Fruit fly (Drosophila melanogaster) whole organism, embryonic: ENCODE results near the gene Rab19.

Experiments used
- BEAF-32 ChIP-seq: fragments of 200-800 bp; sonication (Bioruptor generic); optimal IDR thresholded peaks from 3 replicates; lab custom pipeline; 2017; ENCODE audit warnings: missing biosample characterization, missing genetic modification characterization, mild to moderate bottlenecking, moderate library complexity, missing genetic modification reagents
- CG10321 ChIP-seq: fragments of 200-800 bp; sonication (Bioruptor generic); IDR thresholded peaks from 2 replicates; pipeline ENCODE4 v1.3.6; 2022; ENCODE audit warnings: missing biosample characterization, missing genetic modification characterization
- CG12236 ChIP-seq: fragments of 200-800 bp; sonication (Bioruptor generic); optimal IDR thresholded peaks from 2 replicates; lab custom pipeline; 2016; ENCODE audit warnings: missing biosample characterization, missing genetic modification characterization
- CG12659 ChIP-seq: fragments of 200-800 bp; sonication (Bioruptor generic); optimal IDR thresholded peaks from 3 replicates; lab custom pipeline; 2017; ENCODE audit warnings: mild to moderate bottlenecking, missing biosample characterization, missing genetic modification reagents, missing genetic modification characterization
- CG13424 ChIP-seq: fragments of 200-800 bp; sonication (Bioruptor generic); optimal IDR thresholded peaks from 2 replicates; lab custom pipeline; 2019; ENCODE audit warnings: missing biosample characterization, mild to moderate bottlenecking, missing genetic modification characterization, moderate library complexity
- CG14710 ChIP-seq: fragments of 200-800 bp; sonication (Bioruptor generic); optimal IDR thresholded peaks from 3 replicates; lab custom pipeline; 2019; ENCODE audit warnings: missing biosample characterization, mild to moderate bottlenecking, missing genetic modification characterization, moderate library complexity
- CG14860 ChIP-seq: fragments of 200-800 bp; sonication (Bioruptor generic); IDR thresholded peaks from 3 replicates; pipeline ENCODE4 v1.3.6; 2022; ENCODE audit warnings: missing biosample characterization, missing genetic modification characterization; ENCODE audit not compliant: partially characterized antibody
- CG14965 ChIP-seq: fragments of 200-800 bp; sonication (Bioruptor generic); optimal IDR thresholded peaks from 2 replicates; lab custom pipeline; 2016; ENCODE audit warnings: missing biosample characterization, missing genetic modification characterization, borderline replicate concordance
- CG15269 ChIP-seq: fragments of 200-800 bp; sonication (Bioruptor generic); optimal IDR thresholded peaks from 2 replicates; lab custom pipeline; 2018; ENCODE audit warnings: missing biosample characterization, mild to moderate bottlenecking, missing genetic modification characterization, moderate library complexity
- CG15514 ChIP-seq: fragments of 200-800 bp; sonication (Bioruptor generic); optimal IDR thresholded peaks from 3 replicates; lab custom pipeline; 2017; ENCODE audit warnings: missing biosample characterization, missing genetic modification characterization, mild to moderate bottlenecking, moderate library complexity, missing genetic modification reagents
- CG1602 ChIP-seq: fragments of 200-800 bp; sonication (Bioruptor generic); optimal IDR thresholded peaks from 3 replicates; lab custom pipeline; 2016; ENCODE audit warnings: missing biosample characterization, missing genetic modification characterization
- CG17385 ChIP-seq: fragments of 200-800 bp; sonication (Bioruptor generic); optimal IDR thresholded peaks from 3 replicates; lab custom pipeline; 2018; ENCODE audit warnings: missing biosample characterization, mild to moderate bottlenecking, missing genetic modification characterization
- CG18619 ChIP-seq: fragments of 200-800 bp; sonication (Bioruptor generic); optimal IDR thresholded peaks from 3 replicates; lab custom pipeline; 2017; ENCODE audit warnings: missing biosample characterization, mild to moderate bottlenecking, missing genetic modification characterization
- CG2712 ChIP-seq: fragments of 200-800 bp; optimal IDR thresholded peaks from 3 replicates; lab custom pipeline; 2019; ENCODE audit warnings: missing biosample characterization, mild to moderate bottlenecking, missing genetic modification characterization, moderate library complexity
- CG2875 ChIP-seq: fragments of 200-800 bp; sonication (Bioruptor generic); optimal IDR thresholded peaks from 2 replicates; lab custom pipeline; 2017; ENCODE audit warnings: missing biosample characterization, mild to moderate bottlenecking, missing genetic modification characterization, missing genetic modification reagents
- CG3065 ChIP-seq: fragments of 200-800 bp; sonication (Bioruptor generic); optimal IDR thresholded peaks from 2 replicates; lab custom pipeline; 2016; ENCODE audit warnings: missing biosample characterization, missing genetic modification characterization
- CG31388 ChIP-seq: fragments of 200-800 bp; sonication (Bioruptor generic); optimal IDR thresholded peaks from 2 replicates; lab custom pipeline; 2016; ENCODE audit warnings: missing biosample characterization, missing genetic modification characterization
- CG32532 ChIP-seq: fragments of 200-800 bp; sonication (Bioruptor generic); IDR thresholded peaks from 2 replicates; pipeline ENCODE4 v1.3.6; 2022; ENCODE audit warnings: missing biosample characterization, missing genetic modification characterization
- CG4707 ChIP-seq: fragments of 200-800 bp; sonication (Bioruptor generic); optimal IDR thresholded peaks from 2 replicates; lab custom pipeline; 2018; ENCODE audit warnings: missing biosample characterization, mild to moderate bottlenecking, missing genetic modification characterization, moderate library complexity
- CG7963 ChIP-seq: fragments of 200-800 bp; sonication (Bioruptor generic); IDR thresholded peaks from 3 replicates; pipeline ENCODE4 v1.3.6; 2022; ENCODE audit warnings: missing biosample characterization, missing genetic modification characterization; ENCODE audit not compliant: partially characterized antibody
- Dip2 ChIP-seq: fragments of 200-800 bp; sonication (Bioruptor generic); IDR thresholded peaks from 2 replicates; pipeline ENCODE4 v1.3.6; 2022; ENCODE audit warnings: missing biosample characterization, missing genetic modification characterization
- Dll ChIP-seq: fragments of 200-800 bp; sonication (Bioruptor generic); IDR thresholded peaks from 4 replicates; pipeline ENCODE4 v1.3.6; 2022; ENCODE audit warnings: missing biosample characterization, missing genetic modification characterization; ENCODE audit not compliant: partially characterized antibody
- Dref ChIP-seq: fragments of 200-800 bp; sonication (Bioruptor generic); IDR thresholded peaks from 2 replicates; pipeline ENCODE4 v1.3.6; 2022; ENCODE audit warnings: missing biosample characterization, missing genetic modification characterization
- Ets97D ChIP-seq: fragments of 200-800 bp; sonication (Bioruptor generic); optimal IDR thresholded peaks from 3 replicates; lab custom pipeline; 2016; ENCODE audit warnings: missing biosample characterization, missing genetic modification characterization
- HmgZ ChIP-seq: fragments of 200-800 bp; sonication (Bioruptor generic); optimal IDR thresholded peaks from 2 replicates; lab custom pipeline; 2018; ENCODE audit warnings: missing biosample characterization, mild to moderate bottlenecking, missing genetic modification characterization
- Hr78 ChIP-seq, 2 experiments: fragments of 200-800 bp in 1 of 2; fragments of >200 bp in 1 of 2; sonication (Bioruptor generic) in 1 of 2; optimal IDR thresholded peaks; 2 replicates each; lab custom pipeline; 2017 to 2019; ENCODE audit warnings: missing biosample characterization in 2 of 2, missing genetic modification characterization in 2 of 2, mild to moderate bottlenecking in 1 of 2, moderate library complexity in 1 of 2
- Max ChIP-seq: fragments of 200-800 bp; sonication (Bioruptor generic); optimal IDR thresholded peaks from 2 replicates; lab custom pipeline; 2016; ENCODE audit warnings: missing biosample characterization, mild to moderate bottlenecking, missing genetic modification characterization
- PHDP ChIP-seq: fragments of 200-800 bp; sonication (Bioruptor generic); optimal IDR thresholded peaks from 3 replicates; lab custom pipeline; 2018; ENCODE audit warnings: missing biosample characterization, mild to moderate bottlenecking, missing genetic modification characterization, moderate library complexity
- Scr ChIP-seq: fragments of 200-800 bp; sonication (Bioruptor generic); IDR thresholded peaks from 2 replicates; pipeline ENCODE4 v1.3.6; 2022; ENCODE audit warnings: missing biosample characterization, missing genetic modification characterization; ENCODE audit not compliant: partially characterized antibody
- Spps ChIP-seq: fragments of 200-800 bp; sonication (Bioruptor generic); optimal IDR thresholded peaks from 2 replicates; lab custom pipeline; 2018; ENCODE audit warnings: missing biosample characterization, mild to moderate bottlenecking, missing genetic modification characterization
- Sry-δ ChIP-seq: fragments of 200-800 bp; sonication (Bioruptor generic); optimal IDR thresholded peaks from 2 replicates; lab custom pipeline; 2016; ENCODE audit warnings: missing biosample characterization, missing genetic modification characterization
- ash1 ChIP-seq: fragments of 200-800 bp; sonication (Bioruptor generic); optimal IDR thresholded peaks from 2 replicates; lab custom pipeline; 2018; ENCODE audit warnings: missing biosample characterization, mild to moderate bottlenecking, missing genetic modification characterization
- chinmo ChIP-seq: fragments of 200-800 bp; sonication (Bioruptor generic); IDR thresholded peaks from 4 replicates; pipeline ENCODE4 v1.3.6; 2022; ENCODE audit warnings: missing biosample characterization, missing genetic modification characterization; ENCODE audit not compliant: partially characterized antibody
- cwo ChIP-seq: fragments of 200-800 bp; sonication (Bioruptor generic); optimal IDR thresholded peaks from 3 replicates; lab custom pipeline; 2017; ENCODE audit warnings: missing biosample characterization, missing genetic modification characterization, mild to moderate bottlenecking, moderate library complexity, missing genetic modification reagents
- dmrt11E ChIP-seq: fragments of 200-800 bp; sonication (Bioruptor generic); optimal IDR thresholded peaks from 3 replicates; lab custom pipeline; 2018; ENCODE audit warnings: missing biosample characterization, mild to moderate bottlenecking, missing genetic modification characterization, moderate library complexity
- fd64A ChIP-seq: fragments of 200-800 bp; sonication (Bioruptor generic); optimal IDR thresholded peaks from 3 replicates; lab custom pipeline; 2018; ENCODE audit warnings: missing biosample characterization, mild to moderate bottlenecking, missing genetic modification characterization
- fu2 ChIP-seq: fragments of 200-800 bp; sonication (Bioruptor generic); optimal IDR thresholded peaks from 2 replicates; lab custom pipeline; 2016; ENCODE audit warnings: missing biosample characterization, missing genetic modification characterization
- gem ChIP-seq: fragments of 200-800 bp; sonication (Bioruptor generic); optimal IDR thresholded peaks from 2 replicates; lab custom pipeline; 2019; ENCODE audit warnings: missing biosample characterization, mild to moderate bottlenecking, missing genetic modification characterization, moderate library complexity
- gfzf ChIP-seq: fragments of 200-800 bp; sonication (Bioruptor generic); optimal IDR thresholded peaks from 2 replicates; lab custom pipeline; 2016; ENCODE audit warnings: missing biosample characterization, mild to moderate bottlenecking, missing genetic modification characterization, moderate library complexity
- gro ChIP-seq: fragments of 200-800 bp; sonication (Bioruptor generic); optimal IDR thresholded peaks from 2 replicates; lab custom pipeline; 2016; ENCODE audit warnings: missing biosample characterization, missing genetic modification characterization
- gsb-n ChIP-seq: fragments of 200-800 bp; sonication (Bioruptor generic); optimal IDR thresholded peaks from 3 replicates; lab custom pipeline; 2018; ENCODE audit warnings: missing biosample characterization, mild to moderate bottlenecking, missing genetic modification characterization
- hb ChIP-seq: fragments of 200-800 bp; sonication (Bioruptor generic); IDR thresholded peaks from 3 replicates; pipeline ENCODE4 v1.3.6; 2022; ENCODE audit warnings: missing biosample characterization, missing genetic modification characterization; ENCODE audit not compliant: partially characterized antibody
- hbn ChIP-seq: fragments of 200-800 bp; sonication (Bioruptor generic); IDR thresholded peaks from 2 replicates; pipeline ENCODE4 v1.3.6; 2022; ENCODE audit warnings: missing biosample characterization, missing genetic modification characterization; ENCODE audit not compliant: partially characterized antibody
- lilli ChIP-seq: fragments of 200-800 bp; sonication (Bioruptor generic); optimal IDR thresholded peaks from 3 replicates; lab custom pipeline; 2016; ENCODE audit warnings: missing biosample characterization, missing genetic modification characterization
- lmd ChIP-seq: fragments of 200-800 bp; sonication (Bioruptor generic); IDR thresholded peaks from 2 replicates; pipeline ENCODE4 v1.3.6; 2022; ENCODE audit warnings: missing biosample characterization, missing genetic modification characterization
- slou ChIP-seq: fragments of 200-800 bp; sonication (Bioruptor generic); optimal IDR thresholded peaks from 3 replicates; lab custom pipeline; 2016; ENCODE audit warnings: missing biosample characterization, missing genetic modification characterization
- slp2 ChIP-seq: fragments of 200-800 bp; sonication (Bioruptor generic); optimal IDR thresholded peaks from 2 replicates; lab custom pipeline; 2016; ENCODE audit warnings: missing biosample characterization, missing genetic modification characterization
- sna ChIP-seq: fragments of 200-800 bp; sonication (Bioruptor generic); IDR thresholded peaks from 2 replicates; pipeline ENCODE4 v1.3.6; 2022; ENCODE audit warnings: missing biosample characterization, missing genetic modification characterization; ENCODE audit not compliant: partially characterized antibody
- stwl ChIP-seq: fragments of 200-800 bp; sonication (Bioruptor generic); optimal IDR thresholded peaks from 3 replicates; lab custom pipeline; 2018; ENCODE audit warnings: missing biosample characterization, mild to moderate bottlenecking, missing genetic modification characterization, moderate library complexity

Gene Rab19

DNA sequence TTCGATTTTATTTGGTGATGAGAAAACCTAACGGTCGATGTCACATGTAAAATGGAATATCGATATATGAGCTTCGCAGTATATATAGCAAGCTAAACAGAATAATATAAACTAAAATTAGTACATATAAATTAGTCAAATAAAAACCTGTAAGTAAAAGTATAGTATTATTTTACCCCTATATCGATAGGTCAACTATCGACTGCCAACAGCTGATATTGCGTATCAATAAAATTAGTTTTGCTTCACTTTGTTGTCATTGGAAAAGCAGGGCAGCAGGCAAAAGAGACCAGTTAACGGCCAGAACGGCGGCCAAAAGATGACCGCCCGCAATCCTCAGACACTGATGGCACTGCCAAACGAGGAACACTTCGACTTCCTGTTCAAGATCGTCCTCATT is at the start of gene Rab19 (continued):
- TF ChIP-seq ash1, result no peak
- peak; percentile 9 for TF ChIP-seq CG12659 (GFP tag; lab: Kevin White, UChicago)
- no peak for TF ChIP-seq fu2 (GFP tag; lab: Kevin White, UChicago)
- peak; percentile 94 for TF ChIP-seq Scr
- TF ChIP-seq CG17385 (GFP tag; lab: Kevin White, UChicago), result peak; percentile 36
- peak; percentile 57 for TF ChIP-seq stwl (tag; lab: Kevin White, UChicago)
- peak; percentile 27 for TF ChIP-seq HmgZ (tag; lab: Kevin White, UChicago)
- peak; percentile 84; the same call in 1 of the 4 replicates for TF ChIP-seq chinmo (GFP tag; lab: Robert Waterston, UW)
- TF ChIP-seq gem (tag; lab: Kevin White, UChicago), result no peak
- no peak for TF ChIP-seq CG2875 (GFP tag; lab: Kevin White, UChicago)
- no peak for TF ChIP-seq CG18619 (GFP tag; lab: Kevin White, UChicago)
- no peak for TF ChIP-seq Spps (tag; lab: Kevin White, UChicago)
- peak; percentile 97 for TF ChIP-seq sna (GFP tag; lab: Robert Waterston, UW)
- no peak for TF ChIP-seq CG31388 (GFP tag; lab: Kevin White, UChicago)
- TF ChIP-seq hbn (GFP tag; lab: Robert Waterston, UW), result peak; percentile 87
- TF ChIP-seq Sry-δ (GFP tag; lab: Kevin White, UChicago), result peak; percentile 71
- TF ChIP-seq Dref (GFP tag; lab: Robert Waterston, UW), result peak; percentile 68
- no peak for TF ChIP-seq lmd (GFP tag; lab: Robert Waterston, UW)
- no peak for TF ChIP-seq fd64A
- TF ChIP-seq slou, result no peak
- peak in 1 of 2 experiments; percentile 100 for TF ChIP-seq Hr78 (GFP tag; optimal IDR thresholded peaks at IDR 0.05; lab: Kevin White, UChicago)
- peak; percentile 93 for TF ChIP-seq CG14710 (tag; lab: Kevin White, UChicago)
- peak; percentile 98 for TF ChIP-seq Dll

DNA sequence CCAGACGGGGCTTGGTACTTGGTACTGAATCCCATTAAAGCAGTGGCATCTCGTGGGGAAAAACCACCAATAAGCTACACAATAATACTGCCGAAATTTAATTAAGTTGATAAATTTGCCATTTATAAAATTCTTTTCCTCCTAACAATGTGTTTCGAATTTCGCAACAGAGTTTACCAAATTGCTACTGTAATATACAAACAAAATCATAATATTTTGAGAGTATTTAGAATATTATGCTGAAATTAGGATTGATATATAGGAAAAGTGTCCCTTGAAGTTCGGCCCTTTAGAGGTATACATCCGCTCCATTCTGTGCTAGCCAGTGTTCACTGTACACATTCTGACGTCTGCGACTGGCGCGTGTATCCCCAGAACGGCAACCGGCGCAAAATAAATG is 12.2 kb upstream of the Rab19 start:
- peak; percentile 14 for TF ChIP-seq cwo (GFP tag; lab: Kevin White, UChicago)
- no peak for TF ChIP-seq BEAF-32
- no peak for TF ChIP-seq CG15514 (GFP tag; lab: Kevin White, UChicago)
- TF ChIP-seq CG12236 (GFP tag; lab: Kevin White, UChicago), result no peak
- no peak for TF ChIP-seq CG3065
- TF ChIP-seq CG1602, result no peak
- peak; percentile 26; the same call in 1 of the 2 replicates for TF ChIP-seq CG32532 (GFP tag; lab: Robert Waterston, UW)
- TF ChIP-seq lilli (GFP tag; lab: Kevin White, UChicago), result peak; percentile 32
- TF ChIP-seq Dll, result no peak
- no peak for TF ChIP-seq slp2
- no peak for TF ChIP-seq CG10321 (GFP tag; lab: Robert Waterston, UW)
- TF ChIP-seq gfzf (GFP tag; lab: Kevin White, UChicago), result no peak
- TF ChIP-seq Max (GFP tag; lab: Kevin White, UChicago), result no peak
- TF ChIP-seq CG7963 (GFP tag; lab: Robert Waterston, UW), result no peak
- TF ChIP-seq Ets97D, result no peak
- no peak for TF ChIP-seq gsb-n (tag; lab: Kevin White, UChicago)
- TF ChIP-seq PHDP (tag; lab: Kevin White, UChicago), result no peak
- TF ChIP-seq CG15269 (tag; lab: Kevin White, UChicago), result peak; percentile 28
- TF ChIP-seq hb, result no peak
- no peak for TF ChIP-seq Dip2 (GFP tag; lab: Robert Waterston, UW)
- TF ChIP-seq dmrt11E (tag; lab: Kevin White, UChicago), result no peak
- peak; percentile 16 for TF ChIP-seq CG13424 (tag; lab: Kevin White, UChicago)
- no peak for TF ChIP-seq CG2712
- TF ChIP-seq CG4707, result no peak
- no peak for TF ChIP-seq CG14965 (GFP tag; lab: Kevin White, UChicago)
- TF ChIP-seq CG14860, result no peak
- TF ChIP-seq gro (GFP tag; lab: Kevin White, UChicago), result no peak
